Fruit fly (Drosophila melanogaster) whole organism, embryonic: ENCODE data around the gene lwr.

ENCODE experiments used
- Abd-B ChIP-seq: fragments of 200-800 bp; sonication (Bioruptor generic); optimal IDR thresholded peaks from 2 replicates; lab custom pipeline; 2018; ENCODE audit warnings: missing biosample characterization, mild to moderate bottlenecking, missing genetic modification characterization, moderate library complexity
- B-H1 ChIP-seq: fragments of 200-800 bp; sonication (Bioruptor generic); IDR thresholded peaks from 3 replicates; pipeline ENCODE4 v1.3.6; 2022; ENCODE audit warnings: missing biosample characterization, missing genetic modification characterization
- CG1233 ChIP-seq: fragments of 200-800 bp; sonication (Bioruptor generic); optimal IDR thresholded peaks from 4 replicates; lab custom pipeline; 2018; ENCODE audit warnings: missing biosample characterization, mild to moderate bottlenecking, missing genetic modification characterization
- CG14050 ChIP-seq: fragments of 200-800 bp; sonication (Bioruptor generic); IDR thresholded peaks from 3 replicates; pipeline ENCODE4 v1.3.6; 2022; ENCODE audit warnings: missing biosample characterization, missing genetic modification characterization
- CG14441 ChIP-seq: fragments of 200-800 bp; sonication (Bioruptor generic); IDR thresholded peaks from 2 replicates; pipeline ENCODE4 v1.3.6; 2022; ENCODE audit warnings: missing biosample characterization, missing genetic modification characterization
- CG15011 ChIP-seq: fragments of 200-800 bp; sonication (Bioruptor generic); optimal IDR thresholded peaks from 3 replicates; lab custom pipeline; 2018; ENCODE audit warnings: missing biosample characterization, mild to moderate bottlenecking, missing genetic modification characterization
- CG15479 ChIP-seq: fragments of 200-800 bp; sonication (Bioruptor generic); optimal IDR thresholded peaks from 3 replicates; lab custom pipeline; 2019; ENCODE audit warnings: missing biosample characterization, mild to moderate bottlenecking, missing genetic modification characterization, moderate library complexity
- CG1603 ChIP-seq: fragments of 200-800 bp; sonication (Bioruptor generic); optimal IDR thresholded peaks from 2 replicates; lab custom pipeline; 2019; ENCODE audit warnings: missing biosample characterization, mild to moderate bottlenecking, missing genetic modification characterization, moderate library complexity
- CG16813 ChIP-seq: fragments of 200-800 bp; sonication (Bioruptor generic); IDR thresholded peaks from 3 replicates; pipeline ENCODE4 v1.3.6; 2022; ENCODE audit warnings: missing biosample characterization, missing genetic modification characterization; ENCODE audit not compliant: partially characterized antibody
- CG16863 ChIP-seq: fragments of 200-800 bp; sonication (Bioruptor generic); optimal IDR thresholded peaks from 3 replicates; lab custom pipeline; 2016; ENCODE audit warnings: missing biosample characterization, missing genetic modification characterization
- CG17385 ChIP-seq: fragments of 200-800 bp; sonication (Bioruptor generic); optimal IDR thresholded peaks from 3 replicates; lab custom pipeline; 2018; ENCODE audit warnings: missing biosample characterization, mild to moderate bottlenecking, missing genetic modification characterization
- CG1832 ChIP-seq: fragments of 200-800 bp; sonication (Bioruptor generic); optimal IDR thresholded peaks from 2 replicates; lab custom pipeline; 2017; ENCODE audit warnings: missing biosample characterization, mild to moderate bottlenecking, missing genetic modification characterization, inconsistent platforms
- CG3065 ChIP-seq: fragments of 200-800 bp; sonication (Bioruptor generic); optimal IDR thresholded peaks from 2 replicates; lab custom pipeline; 2016; ENCODE audit warnings: missing biosample characterization, missing genetic modification characterization
- CG32772 ChIP-seq: fragments of 200-800 bp; sonication (Bioruptor generic); IDR thresholded peaks from 2 replicates; pipeline ENCODE4 v1.3.6; 2022; ENCODE audit warnings: missing biosample characterization, missing genetic modification characterization
- CG6175 ChIP-seq: fragments of 200-800 bp; sonication (Bioruptor generic); IDR thresholded peaks from 3 replicates; pipeline ENCODE4 v1.3.6; 2022; ENCODE audit warnings: missing biosample characterization, missing genetic modification characterization
- CG7786 ChIP-seq: fragments of 200-800 bp; sonication (Bioruptor generic); optimal IDR thresholded peaks from 2 replicates; lab custom pipeline; 2016; ENCODE audit warnings: missing biosample characterization, missing genetic modification characterization
- CG7839 ChIP-seq: fragments of 200-800 bp; sonication (Bioruptor generic); optimal IDR thresholded peaks from 3 replicates; lab custom pipeline; 2018; ENCODE audit warnings: missing biosample characterization, mild to moderate bottlenecking, missing genetic modification characterization, moderate library complexity
- CG9876 ChIP-seq: fragments of 200-800 bp; sonication (Bioruptor generic); optimal IDR thresholded peaks from 2 replicates; lab custom pipeline; 2016; ENCODE audit warnings: missing biosample characterization, missing genetic modification characterization
- Chrac-16 ChIP-seq: fragments of 200-800 bp; sonication (Bioruptor generic); optimal IDR thresholded peaks from 3 replicates; lab custom pipeline; 2016; ENCODE audit warnings: missing biosample characterization, missing genetic modification characterization
- D ChIP-seq, 2 experiments: fragments of 200-800 bp in 1 of 2; fragments of >200 bp in 1 of 2; sonication (Bioruptor generic) in 1 of 2; optimal IDR thresholded peaks; 2 replicates in 1 of 2; 3 replicates in 1 of 2; lab custom pipeline; 2017; ENCODE audit warnings: mild to moderate bottlenecking in 1 of 2, missing biosample characterization in 1 of 2, missing genetic modification characterization in 1 of 2, missing genetic modification reagents in 1 of 2
- Doc3 ChIP-seq: fragments of 200-800 bp; sonication (Bioruptor generic); IDR thresholded peaks from 3 replicates; pipeline ENCODE4 v1.3.6; 2022; ENCODE audit warnings: missing biosample characterization, missing genetic modification characterization; ENCODE audit not compliant: partially characterized antibody
- Dp ChIP-seq: fragments of 200-800 bp; sonication (Bioruptor generic); optimal IDR thresholded peaks from 2 replicates; lab custom pipeline; 2018; ENCODE audit warnings: missing biosample characterization, mild to moderate bottlenecking, missing genetic modification characterization, moderate library complexity
- Hr3 ChIP-seq: fragments of 200-800 bp; sonication (Bioruptor generic); optimal IDR thresholded peaks from 3 replicates; lab custom pipeline; 2016; ENCODE audit warnings: missing biosample characterization, missing genetic modification characterization
- Jarid2 ChIP-seq: fragments of 200-800 bp; sonication (Bioruptor generic); optimal IDR thresholded peaks from 3 replicates; lab custom pipeline; 2017; ENCODE audit warnings: mild to moderate bottlenecking, missing biosample characterization, missing genetic modification reagents, missing genetic modification characterization
- Med ChIP-seq: fragments of 200-800 bp; sonication (Bioruptor generic); peaks from one replicate; lab custom pipeline; 2016; ENCODE audit warnings: missing biosample characterization, missing genetic modification characterization, mild to moderate bottlenecking, inconsistent platforms, moderate library complexity
- Oaz ChIP-seq: fragments of 200-800 bp; sonication (Bioruptor generic); IDR thresholded peaks from 2 replicates; pipeline ENCODE4 v1.3.6; 2022; ENCODE audit warnings: missing biosample characterization, missing genetic modification characterization
- Trl ChIP-seq, 3 experiments: fragments of >200 bp in 2 of 3; fragments of 200-800 bp in 1 of 3; sonication (Bioruptor generic) in 1 of 3; optimal IDR thresholded peaks; 2 replicates in 1 of 3; 3 replicates in 2 of 3; lab custom pipeline; 2016 to 2017; ENCODE audit warnings: missing biosample characterization in 1 of 3, missing genetic modification characterization in 1 of 3
- Usf ChIP-seq: fragments of 200-800 bp; sonication (Bioruptor generic); optimal IDR thresholded peaks from 2 replicates; lab custom pipeline; 2017; ENCODE audit warnings: missing genotype, missing biosample characterization, missing genetic modification characterization
- bsh ChIP-seq, 2 experiments: fragments of 200-800 bp; sonication (Bioruptor generic); optimal IDR thresholded peaks; 2 replicates each; lab custom pipeline; 2017 to 2018; ENCODE audit warnings: mild to moderate bottlenecking in 2 of 2, missing biosample characterization in 2 of 2, missing genetic modification characterization in 2 of 2, moderate library complexity in 1 of 2
- cato ChIP-seq: fragments of 200-800 bp; sonication (Bioruptor generic); optimal IDR thresholded peaks from 2 replicates; lab custom pipeline; 2016; ENCODE audit warnings: missing biosample characterization, missing genetic modification characterization, borderline replicate concordance
- chinmo ChIP-seq: fragments of 200-800 bp; sonication (Bioruptor generic); IDR thresholded peaks from 4 replicates; pipeline ENCODE4 v1.3.6; 2022; ENCODE audit warnings: missing biosample characterization, missing genetic modification characterization; ENCODE audit not compliant: partially characterized antibody
- disco-r ChIP-seq: fragments of 200-800 bp; sonication (Bioruptor generic); optimal IDR thresholded peaks from 2 replicates; lab custom pipeline; 2016; ENCODE audit warnings: missing biosample characterization, missing genetic modification characterization
- emc ChIP-seq: fragments of 200-800 bp; sonication (Bioruptor generic); optimal IDR thresholded peaks from 2 replicates; lab custom pipeline; 2016; ENCODE audit warnings: missing biosample characterization, missing genetic modification characterization
- eyg ChIP-seq: fragments of 200-800 bp; sonication (Bioruptor generic); optimal IDR thresholded peaks from 3 replicates; lab custom pipeline; 2016; ENCODE audit warnings: missing biosample characterization, missing genetic modification characterization
- fd102C ChIP-seq: fragments of 200-800 bp; sonication (Bioruptor generic); optimal IDR thresholded peaks from 2 replicates; lab custom pipeline; 2018; ENCODE audit warnings: missing biosample characterization, mild to moderate bottlenecking, missing genetic modification characterization, moderate library complexity
- ftz-f1 ChIP-seq: fragments of 200-800 bp; sonication (Bioruptor generic); optimal IDR thresholded peaks from 2 replicates; lab custom pipeline; 2016; ENCODE audit warnings: missing biosample characterization, missing genetic modification characterization
- odd ChIP-seq: fragments of 200-800 bp; sonication (Bioruptor generic); optimal IDR thresholded peaks from 2 replicates; lab custom pipeline; 2017; ENCODE audit warnings: missing biosample characterization, mild to moderate bottlenecking, missing genetic modification characterization
- prd ChIP-seq, 3 experiments: fragments of >200 bp in 2 of 3; fragments of 200-800 bp in 1 of 3; sonication (Bioruptor generic) in 1 of 3; optimal IDR thresholded peaks in 2 of 3; IDR thresholded peaks in 1 of 3; 2 replicates in 2 of 3; 3 replicates in 1 of 3; pipeline versions ENCODE4 v1.3.6 to Lab custom; 2017 to 2022; ENCODE audit warnings: missing biosample characterization in 1 of 3, missing genetic modification characterization in 1 of 3
- pros ChIP-seq: fragments of 200-800 bp; sonication (Bioruptor generic); optimal IDR thresholded peaks from 3 replicates; lab custom pipeline; 2019; ENCODE audit warnings: missing biosample characterization, mild to moderate bottlenecking, missing genetic modification characterization, moderate library complexity
- rib ChIP-seq: fragments of 200-800 bp; sonication (Bioruptor generic); IDR thresholded peaks from 2 replicates; pipeline ENCODE4 v1.3.6; 2022; ENCODE audit warnings: missing biosample characterization, missing genetic modification characterization
- so ChIP-seq: fragments of 200-800 bp; sonication (Bioruptor generic); IDR thresholded peaks from 3 replicates; pipeline ENCODE4 v1.3.6; 2022; ENCODE audit warnings: missing biosample characterization, missing genetic modification characterization
- tin ChIP-seq: fragments of 200-800 bp; sonication (Bioruptor generic); optimal IDR thresholded peaks from 3 replicates; lab custom pipeline; 2016; ENCODE audit warnings: missing biosample characterization, missing genetic modification characterization
- wor ChIP-seq: fragments of 200-800 bp; sonication (Bioruptor generic); IDR thresholded peaks from 2 replicates; pipeline ENCODE4 v1.3.6; 2022; ENCODE audit warnings: missing biosample characterization, missing genetic modification characterization
- zen ChIP-seq: fragments of 200-800 bp; sonication (Bioruptor generic); optimal IDR thresholded peaks from 3 replicates; lab custom pipeline; 2018; ENCODE audit warnings: missing biosample characterization, mild to moderate bottlenecking, missing genetic modification characterization, moderate library complexity

Gene lwr

dm6 chr2L:517911-518619 lies 24.3 kb downstream of the lwr start (continued):
- TF ChIP-seq CG32772 (GFP tag; lab: Robert Waterston, UW), result no peak
- TF ChIP-seq Med (GFP tag; lab: Kevin White, UChicago), result peak; percentile 9
- TF ChIP-seq odd (GFP tag; lab: Kevin White, UChicago), result no peak
- TF ChIP-seq prd (optimal IDR thresholded peaks at IDR 0.05; lab: Kevin White, UChicago), result no peak
- peak; percentile 36; the same call in 1 of the 3 replicates for TF ChIP-seq prd (GFP tag; IDR thresholded peaks at IDR 0.05; lab: Robert Waterston, UW)
- no peak for TF ChIP-seq tin (GFP tag; lab: Kevin White, UChicago)
- no peak for TF ChIP-seq Abd-B (GFP tag; lab: Kevin White, UChicago)
- TF ChIP-seq CG3065 (GFP tag; lab: Kevin White, UChicago), result no peak
- TF ChIP-seq wor, result no peak
- TF ChIP-seq CG16863 (GFP tag; lab: Kevin White, UChicago), result no peak
- TF ChIP-seq cato (GFP tag; lab: Kevin White, UChicago), result no peak
- TF ChIP-seq emc, result no peak
- no peak for TF ChIP-seq CG9876
- no peak for TF ChIP-seq CG6175 (GFP tag; lab: Robert Waterston, UW)
- peak; percentile 40 for TF ChIP-seq CG1832
- peak; percentile 97 for TF ChIP-seq CG15479 (GFP tag; lab: Kevin White, UChicago)
- peak; percentile 99 for TF ChIP-seq zen (tag; lab: Kevin White, UChicago)
- TF ChIP-seq Doc3, result no peak
- TF ChIP-seq ftz-f1 (GFP tag; lab: Kevin White, UChicago), result no peak
- no peak for TF ChIP-seq disco-r (GFP tag; lab: Kevin White, UChicago)
- TF ChIP-seq CG7839, result no peak
- TF ChIP-seq Oaz (GFP tag; lab: Robert Waterston, UW), result no peak
- no peak for TF ChIP-seq Hr3 (GFP tag; lab: Kevin White, UChicago)
- no peak for TF ChIP-seq bsh (GFP tag; optimal IDR thresholded peaks at IDR 0.05; lab: Kevin White, UChicago)
- TF ChIP-seq Jarid2 (GFP tag; lab: Kevin White, UChicago), result no peak
- TF ChIP-seq Trl (optimal IDR thresholded peaks at IDR 0.05; lab: Kevin White, UChicago), result no peak
- no peak for TF ChIP-seq Trl (GFP tag; optimal IDR thresholded peaks at IDR 0.05; lab: Kevin White, UChicago)
- no peak for TF ChIP-seq rib (GFP tag; lab: Robert Waterston, UW)
- no peak for TF ChIP-seq CG7786 (GFP tag; lab: Kevin White, UChicago)
- TF ChIP-seq CG14441, result no peak
- TF ChIP-seq CG15011 (GFP tag; lab: Kevin White, UChicago), result no peak
- no peak for TF ChIP-seq Usf (GFP tag; lab: Kevin White, UChicago)
- TF ChIP-seq chinmo (GFP tag; lab: Robert Waterston, UW), result no peak
- TF ChIP-seq CG14050 (GFP tag; lab: Robert Waterston, UW), result no peak
- TF ChIP-seq CG16813 (GFP tag; lab: Robert Waterston, UW), result no peak
- TF ChIP-seq CG1603 (tag; lab: Kevin White, UChicago), result no peak
- no peak for TF ChIP-seq eyg (GFP tag; lab: Kevin White, UChicago)
- TF ChIP-seq D (optimal IDR thresholded peaks at IDR 0.05; lab: Kevin White, UChicago), result peak; percentile 73
- no peak for TF ChIP-seq D (GFP tag; optimal IDR thresholded peaks at IDR 0.05; lab: Kevin White, UChicago)
- peak; percentile 16 for TF ChIP-seq fd102C (GFP tag; lab: Kevin White, UChicago)
- no peak for TF ChIP-seq CG17385 (GFP tag; lab: Kevin White, UChicago)
- no peak for TF ChIP-seq B-H1 (GFP tag; lab: Robert Waterston, UW)
- no peak for TF ChIP-seq Dp (GFP tag; lab: Kevin White, UChicago)
- no peak for TF ChIP-seq CG1233 (GFP tag; lab: Kevin White, UChicago)
- TF ChIP-seq pros (GFP tag; lab: Kevin White, UChicago), result no peak
- no peak for TF ChIP-seq so (GFP tag; lab: Robert Waterston, UW)
- TF ChIP-seq Chrac-16 (GFP tag; lab: Kevin White, UChicago), result no peak
- TF ChIP-seq, all 482 proteins: peak for 13
